Worm (Caenorhabditis elegans): ENCODE data around the gene zfp-2.

Gene zfp-2

ce11 chrII:9604685-9605084 is 47.2 kb downstream of the zfp-2 start:
- TF ChIP-seq ztf-23 (GFP tag; IDR thresholded peaks at IDR 0.05) (no peak), med-1 (GFP tag; optimal IDR thresholded peaks at IDR 0.05; ENCODE audit: insufficient read depth) (no peak), cog-1 (tag; optimal IDR thresholded peaks at IDR 0.05) (no peak), klf-2 (GFP tag; conservative IDR thresholded peaks at IDR 0.05) (no peak), tab-1 (GFP tag; IDR thresholded peaks at IDR 0.05) (no peak), T22C8.4 (GFP tag; IDR thresholded peaks at IDR 0.05) (no peak), ztf-29 (GFP tag; IDR thresholded peaks at IDR 0.05) (no peak), ref-1 (GFP tag; conservative IDR thresholded peaks at IDR 0.05) (no peak), flt-1 (GFP tag; IDR thresholded peaks at IDR 0.05) (no peak)

ce11 chrII:9605336-9605735 is 47.9 kb downstream of the zfp-2 start, which contains the start of gene nhr-19:
Gene nhr-19 (minus strand): TSS chrII:9605526.
- TF ChIP-seq med-1 (GFP tag; optimal IDR thresholded peaks at IDR 0.05; ENCODE audit: insufficient read depth), result no peak
- no peak for TF ChIP-seq klf-2 (GFP tag; conservative IDR thresholded peaks at IDR 0.05)
- TF ChIP-seq cog-1 (tag; optimal IDR thresholded peaks at IDR 0.05), result no peak
- no peak for TF ChIP-seq tab-1 (GFP tag; IDR thresholded peaks at IDR 0.05)
- TF ChIP-seq T22C8.4 (GFP tag; IDR thresholded peaks at IDR 0.05), result no peak
- TF ChIP-seq ztf-23 (GFP tag; IDR thresholded peaks at IDR 0.05), result no peak

- TF ChIP-seq ztf-29 (GFP tag; IDR thresholded peaks at IDR 0.05) (no peak), ztf-23 (GFP tag; IDR thresholded peaks at IDR 0.05) (no peak), klf-2 (GFP tag; conservative IDR thresholded peaks at IDR 0.05) (no peak), ref-1 (GFP tag; conservative IDR thresholded peaks at IDR 0.05) (no peak), tab-1 (GFP tag; IDR thresholded peaks at IDR 0.05) (no peak), T22C8.4 (GFP tag; IDR thresholded peaks at IDR 0.05) (no peak), flt-1 (GFP tag; IDR thresholded peaks at IDR 0.05) (no peak), cog-1 (tag; optimal IDR thresholded peaks at IDR 0.05) (no peak), med-1 (GFP tag; optimal IDR thresholded peaks at IDR 0.05; ENCODE audit: insufficient read depth) (no peak)
These were observed 48.5 kb downstream of the zfp-2 start for ce11 chrII:9605954-9606353.

ce11 chrII:9606485-9607036 is 49.1 kb downstream of the zfp-2 start:
- TF ChIP-seq ztf-29 (GFP tag; IDR thresholded peaks at IDR 0.05), result no peak
- no peak for TF ChIP-seq ztf-23 (GFP tag; IDR thresholded peaks at IDR 0.05)
- TF ChIP-seq cog-1 (tag; optimal IDR thresholded peaks at IDR 0.05), result no peak
- TF ChIP-seq tab-1 (GFP tag; IDR thresholded peaks at IDR 0.05), result no peak
- TF ChIP-seq flt-1 (GFP tag; IDR thresholded peaks at IDR 0.05), result no peak
- no peak for TF ChIP-seq ref-1 (GFP tag; conservative IDR thresholded peaks at IDR 0.05)
- TF ChIP-seq med-1 (GFP tag; optimal IDR thresholded peaks at IDR 0.05; ENCODE audit: insufficient read depth), result no peak
- TF ChIP-seq T22C8.4 (GFP tag; IDR thresholded peaks at IDR 0.05), result no peak
- no peak for TF ChIP-seq klf-2 (GFP tag; conservative IDR thresholded peaks at IDR 0.05)

ce11 chrII:9607137-9607536 is 49.7 kb downstream of the zfp-2 start:
- TF ChIP-seq tab-1 (GFP tag; IDR thresholded peaks at IDR 0.05) (no peak), ztf-29 (GFP tag; IDR thresholded peaks at IDR 0.05) (no peak), med-1 (GFP tag; optimal IDR thresholded peaks at IDR 0.05; ENCODE audit: insufficient read depth) (no peak), flt-1 (GFP tag; IDR thresholded peaks at IDR 0.05) (no peak), ztf-23 (GFP tag; IDR thresholded peaks at IDR 0.05) (no peak), T22C8.4 (GFP tag; IDR thresholded peaks at IDR 0.05) (no peak), ref-1 (GFP tag; conservative IDR thresholded peaks at IDR 0.05) (no peak), cog-1 (tag; optimal IDR thresholded peaks at IDR 0.05) (no peak), klf-2 (GFP tag; conservative IDR thresholded peaks at IDR 0.05) (no peak)
